Worm (Caenorhabditis elegans): ENCODE data around the gene frpr-1.

frpr-1 gene

ce11 chrX:8129543-8129942 lies at the start of gene frpr-1:
TSS of gene frpr-1 (minus strand) at chrX:8129643.
- TF ChIP-seq ztf-26 (tag; optimal IDR thresholded peaks at IDR 0.05) = no peak
- TF ChIP-seq mel-28 (tag; optimal IDR thresholded peaks at IDR 0.05; ENCODE audit: borderline replicate concordance) = no peak
- TF ChIP-seq nhr-120 (GFP tag; IDR thresholded peaks at IDR 0.05) = no peak
- no peak for TF ChIP-seq Y53F4B.3 (GFP tag; IDR thresholded peaks at IDR 0.05)
- no peak for TF ChIP-seq sdz-38 (tag; optimal IDR thresholded peaks at IDR 0.05)
- TF ChIP-seq Y79H2A.3 (GFP tag; conservative IDR thresholded peaks at IDR 0.05) = no peak
- no peak for TF ChIP-seq akir-1 (GFP tag; optimal IDR thresholded peaks at IDR 0.05)
- no peak for TF ChIP-seq unc-62 (GFP tag; optimal IDR thresholded peaks at IDR 0.05)
- no peak for TF ChIP-seq nfya-1 (tag; optimal IDR thresholded peaks at IDR 0.05; ENCODE audit: borderline replicate concordance, insufficient read depth)
- no peak for TF ChIP-seq B0035.1 (tag; optimal IDR thresholded peaks at IDR 0.05)
- no peak for TF ChIP-seq ztf-3 (GFP tag; optimal IDR thresholded peaks at IDR 0.05)

ce11 chrX:8173610-8174009 lies 44.2 kb upstream of the frpr-1 start, which contains the start of gene C17H11.1:
TSS of gene C17H11.1 (plus strand) at chrX:8173910.
- TF ChIP-seq xnd-1 (tag; optimal IDR thresholded peaks at IDR 0.05) = no peak
- no peak for TF ChIP-seq hmg-20 (GFP tag; IDR thresholded peaks at IDR 0.05)
- no peak for TF ChIP-seq egl-44 (GFP tag; IDR thresholded peaks at IDR 0.05)
- TF ChIP-seq mcd-1 (GFP tag; IDR thresholded peaks at IDR 0.05) = no peak
- no peak for TF ChIP-seq ceh-79 (tag; optimal IDR thresholded peaks at IDR 0.05)
- no peak for TF ChIP-seq nhr-179 (tag; optimal IDR thresholded peaks at IDR 0.05)

ce11 chrX:8169534-8169933 lies 40.1 kb upstream of the frpr-1 start, which contains the start of gene C17H11.2:
TSS of gene C17H11.2 (plus strand) at chrX:8169930.
- TF ChIP-seq ztf-6 (GFP tag; IDR thresholded peaks at IDR 0.05) = no peak
- peak; percentile 23; the same call in 1 of the 2 replicates for TF ChIP-seq hmg-1.2 (GFP tag; IDR thresholded peaks at IDR 0.05)
- peak; percentile 69 for TF ChIP-seq attf-3 (GFP tag; conservative IDR thresholded peaks at IDR 0.05)

ce11 chrX:8163555-8163954 lies 34.1 kb upstream of the frpr-1 start:
- TF ChIP-seq lin-26 (GFP tag; IDR thresholded peaks at IDR 0.05) (no peak), hlh-12 (tag; optimal IDR thresholded peaks at IDR 0.05) (no peak), nfya-2 (GFP tag; IDR thresholded peaks at IDR 0.05) (no peak), sptf-2 (GFP tag; optimal IDR thresholded peaks at IDR 0.05) (peak; percentile 40), Y95B8A.8 (GFP tag; IDR thresholded peaks at IDR 0.05) (no peak), zfh-2 (GFP tag; conservative IDR thresholded peaks at IDR 0.05) (peak; percentile 99), ztf-26 (tag; optimal IDR thresholded peaks at IDR 0.05) (peak; percentile 45), K12H6.12 (tag; optimal IDR thresholded peaks at IDR 0.05) (peak; percentile 85), somi-1 (GFP tag; optimal IDR thresholded peaks at IDR 0.05) (peak; percentile 51), pbrm-1 (GFP tag; IDR thresholded peaks at IDR 0.05) (0 out of 2 replicates have a peak, but pooled peaks have one; percentile 39), ZK185.1 (tag; optimal IDR thresholded peaks at IDR 0.05; ENCODE audit: poor library complexity, severe bottlenecking) (no peak), chd-7 (tag; optimal IDR thresholded peaks at IDR 0.05) (peak; percentile 70), lsl-1 (GFP tag; optimal IDR thresholded peaks at IDR 0.05) (no peak), ceh-79 (tag; optimal IDR thresholded peaks at IDR 0.05) (peak; percentile 11), let-526 (GFP tag; IDR thresholded peaks at IDR 0.05) (no peak), K11D2.4 (GFP tag; IDR thresholded peaks at IDR 0.05) (0 out of 2 replicates have a peak, but pooled peaks have one; percentile 51), egl-44 (GFP tag; IDR thresholded peaks at IDR 0.05) (0 out of 2 replicates have a peak, but pooled peaks have one; percentile 14), gei-17 (GFP tag; optimal IDR thresholded peaks at IDR 0.05) (peak; percentile 35), nhr-90 (tag; optimal IDR thresholded peaks at IDR 0.05) (no peak), ceh-27 (GFP tag; optimal IDR thresholded peaks at IDR 0.05) (peak; percentile 49), F37B4.10 (GFP tag; IDR thresholded peaks at IDR 0.05) (0 out of 2 replicates have a peak, but pooled peaks have one; percentile 87), rcor-1 (GFP tag; IDR thresholded peaks at IDR 0.05) (peak; percentile 83), let-607 (tag; optimal IDR thresholded peaks at IDR 0.05) (no peak), B0035.1 (tag; optimal IDR thresholded peaks at IDR 0.05) (no peak), ets-4 (GFP tag; optimal IDR thresholded peaks at IDR 0.05) (no peak), fkh-3 (tag; optimal IDR thresholded peaks at IDR 0.05) (peak; percentile 3), lir-1 (GFP tag; conservative IDR thresholded peaks at IDR 0.05) (peak; percentile 56), ztf-6 (GFP tag; IDR thresholded peaks at IDR 0.05) (0 out of 2 replicates have a peak, but pooled peaks have one; percentile 9)
